Fruit fly (Drosophila melanogaster) whole organism, adult: ENCODE measurements around the gene CG7135.

Source experiments
- CG11617 ChIP-seq: fragments of 200-800 bp; sonication (Bioruptor generic); optimal IDR thresholded peaks from 2 replicates; lab custom pipeline; 2017; ENCODE audit warnings: mild to moderate bottlenecking, missing biosample characterization, missing genetic modification reagents, missing genetic modification characterization
- CG12768 ChIP-seq: fragments of 200-800 bp; sonication (Bioruptor generic); optimal IDR thresholded peaks from 2 replicates; lab custom pipeline; 2017; ENCODE audit warnings: missing biosample characterization, missing genetic modification characterization, mild to moderate bottlenecking, moderate library complexity, missing genetic modification reagents
- CG14711 ChIP-seq: fragments of 200-800 bp; sonication (Bioruptor generic); optimal IDR thresholded peaks from 2 replicates; lab custom pipeline; 2018; ENCODE audit warnings: missing biosample characterization, mild to moderate bottlenecking, missing genetic modification characterization, moderate library complexity
- CG1620 ChIP-seq: fragments of 200-800 bp; sonication (Bioruptor generic); optimal IDR thresholded peaks from 2 replicates; lab custom pipeline; 2016; ENCODE audit warnings: missing biosample characterization, missing genetic modification characterization
- CG33017 ChIP-seq: fragments of 200-800 bp; sonication (Bioruptor generic); optimal IDR thresholded peaks from 2 replicates; lab custom pipeline; 2018; ENCODE audit warnings: missing biosample characterization, mild to moderate bottlenecking, missing genetic modification characterization, moderate library complexity
- CG5204 ChIP-seq: fragments of 200-800 bp; sonication (Bioruptor generic); optimal IDR thresholded peaks from 2 replicates; lab custom pipeline; 2016; ENCODE audit warnings: missing biosample characterization, missing genetic modification characterization
- CG7045 ChIP-seq: fragments of 200-800 bp; sonication (Bioruptor generic); optimal IDR thresholded peaks from 2 replicates; lab custom pipeline; 2017; ENCODE audit warnings: missing biosample characterization, mild to moderate bottlenecking, missing genetic modification characterization
- CG7101 ChIP-seq: fragments of 200-800 bp; sonication (Bioruptor generic); optimal IDR thresholded peaks from 2 replicates; lab custom pipeline; 2018; ENCODE audit warnings: missing biosample characterization, mild to moderate bottlenecking, missing genetic modification characterization, moderate library complexity
- Clk ChIP-seq: fragments of 200-800 bp; sonication (Bioruptor generic); optimal IDR thresholded peaks from 2 replicates; lab custom pipeline; 2017; ENCODE audit warnings: missing biosample characterization, missing genetic modification characterization
- Crg-1 ChIP-seq: fragments of 200-800 bp; sonication (Bioruptor generic); optimal IDR thresholded peaks from 2 replicates; lab custom pipeline; 2016; ENCODE audit warnings: missing biosample characterization, missing genetic modification characterization
- Hr96 ChIP-seq: fragments of 200-800 bp; sonication (Bioruptor generic); optimal IDR thresholded peaks from 2 replicates; lab custom pipeline; 2016; ENCODE audit warnings: missing biosample characterization, missing genetic modification characterization
- Mnt ChIP-seq: fragments of 200-800 bp; sonication (Bioruptor generic); optimal IDR thresholded peaks from 2 replicates; lab custom pipeline; 2016; ENCODE audit warnings: missing biosample characterization, mild to moderate bottlenecking, missing genetic modification characterization
- bab1 ChIP-seq: fragments of 200-800 bp; sonication (Bioruptor generic); optimal IDR thresholded peaks from 3 replicates; lab custom pipeline; 2019; ENCODE audit warnings: missing biosample characterization, mild to moderate bottlenecking, missing genetic modification characterization, moderate library complexity
- cic ChIP-seq: fragments of 200-800 bp; sonication (Bioruptor generic); optimal IDR thresholded peaks from 2 replicates; lab custom pipeline; 2017; ENCODE audit warnings: missing biosample characterization, mild to moderate bottlenecking, missing genetic modification characterization, moderate library complexity
- cnc ChIP-seq, 2 experiments: fragments of >200 bp; optimal IDR thresholded peaks; 2 replicates each; lab custom pipeline; 2017
- kay ChIP-seq: fragments of 200-800 bp; sonication (Bioruptor generic); peaks from one replicate; lab custom pipeline; 2016; ENCODE audit warnings: missing biosample characterization, missing genetic modification characterization, borderline replicate concordance
- ovo ChIP-seq: fragments of 200-800 bp; sonication (Bioruptor generic); optimal IDR thresholded peaks from 2 replicates; lab custom pipeline; 2016; ENCODE audit warnings: missing biosample characterization, missing genetic modification characterization
- pad ChIP-seq: fragments of 200-800 bp; sonication (Bioruptor generic); optimal IDR thresholded peaks from 3 replicates; lab custom pipeline; 2017; ENCODE audit warnings: missing biosample characterization, missing genetic modification characterization, mild to moderate bottlenecking, moderate library complexity, missing genetic modification reagents
- tj ChIP-seq: fragments of 200-800 bp; sonication (Bioruptor generic); optimal IDR thresholded peaks from 3 replicates; lab custom pipeline; 2017; ENCODE audit warnings: missing biosample characterization, mild to moderate bottlenecking, missing genetic modification characterization, moderate library complexity
- toe ChIP-seq: fragments of 200-800 bp; sonication (Bioruptor generic); optimal IDR thresholded peaks from 2 replicates; lab custom pipeline; 2016; ENCODE audit warnings: missing biosample characterization, missing genetic modification characterization

CG7135 gene

dm6 chrX:18092126-18092525 lies 11.3 kb upstream of the CG7135 start:
- TF ChIP-seq Mnt = no peak
- no peak for TF ChIP-seq cnc (optimal IDR thresholded peaks at IDR 0.05; lab: Kevin White, UChicago)
- no peak for TF ChIP-seq CG7045 (GFP tag; lab: Kevin White, UChicago)
- no peak for TF ChIP-seq toe (GFP tag; lab: Kevin White, UChicago)
- TF ChIP-seq cic (GFP tag; lab: Kevin White, UChicago) = no peak
- no peak for TF ChIP-seq Hr96
- no peak for TF ChIP-seq Crg-1 (GFP tag; lab: Kevin White, UChicago)
- no peak for TF ChIP-seq CG1620 (GFP tag; lab: Kevin White, UChicago)
- TF ChIP-seq pad (GFP tag; lab: Kevin White, UChicago) = no peak
- no peak for TF ChIP-seq CG33017 (tag; lab: Kevin White, UChicago)
- TF ChIP-seq CG5204 (GFP tag; lab: Kevin White, UChicago) = no peak
- TF ChIP-seq Clk = no peak

- TF ChIP-seq CG1620 (GFP tag; lab: Kevin White, UChicago) (peak; percentile 93), kay (GFP tag; lab: Kevin White, UChicago) (peak; percentile 77), Clk (no peak), Mnt (peak; percentile 86), ovo (peak; percentile 78), toe (GFP tag; lab: Kevin White, UChicago) (peak; percentile 64), CG12768 (GFP tag; lab: Kevin White, UChicago) (peak; percentile 77), pad (GFP tag; lab: Kevin White, UChicago) (peak; percentile 79), cnc (optimal IDR thresholded peaks at IDR 0.05; lab: Kevin White, UChicago) (no peak), tj (GFP tag; lab: Kevin White, UChicago) (peak; percentile 68), CG11617 (GFP tag; lab: Kevin White, UChicago) (peak; percentile 89), Crg-1 (GFP tag; lab: Kevin White, UChicago) (peak; percentile 83), CG7101 (tag; lab: Kevin White, UChicago) (peak; percentile 90), CG7045 (GFP tag; lab: Kevin White, UChicago) (peak; percentile 60), Hr96 (peak; percentile 86), CG5204 (GFP tag; lab: Kevin White, UChicago) (peak; percentile 75), cic (GFP tag; lab: Kevin White, UChicago) (peak; percentile 51), bab1 (GFP tag; lab: Kevin White, UChicago) (peak; percentile 93), CG14711 (peak; percentile 81), CG33017 (tag; lab: Kevin White, UChicago) (peak; percentile 73)
Observed at dm6 chrX:18092810-18093222, 10.6 kb upstream of the CG7135 start, which contains the start of gene RhoGAP16F. TSS of gene RhoGAP16F (plus strand) at chrX:18093145.

- no peak for TF ChIP-seq tj (GFP tag; lab: Kevin White, UChicago)
- no peak for TF ChIP-seq CG1620 (GFP tag; lab: Kevin White, UChicago)
- no peak for TF ChIP-seq kay (GFP tag; lab: Kevin White, UChicago)
- no peak for TF ChIP-seq Clk
- no peak for TF ChIP-seq CG14711
- TF ChIP-seq CG5204 (GFP tag; lab: Kevin White, UChicago) = no peak
- TF ChIP-seq Mnt = no peak
- TF ChIP-seq toe (GFP tag; lab: Kevin White, UChicago) = no peak
- TF ChIP-seq pad (GFP tag; lab: Kevin White, UChicago) = no peak
- no peak for TF ChIP-seq CG11617 (GFP tag; lab: Kevin White, UChicago)
- TF ChIP-seq CG12768 (GFP tag; lab: Kevin White, UChicago) = no peak
Observed at dm6 chrX:18094130-18094529, 9.3 kb upstream of the CG7135 start.

dm6 chrX:18094747-18095352 lies 8.6 kb upstream of the CG7135 start:
- TF ChIP-seq ovo = no peak
- TF ChIP-seq Mnt = peak; percentile 47
- peak; percentile 18 for TF ChIP-seq cic (GFP tag; lab: Kevin White, UChicago)
- TF ChIP-seq CG7045 (GFP tag; lab: Kevin White, UChicago) = peak; percentile 71
- peak; percentile 82 for TF ChIP-seq CG33017 (tag; lab: Kevin White, UChicago)
- peak; percentile 39 for TF ChIP-seq Clk
- no peak for TF ChIP-seq cnc (optimal IDR thresholded peaks at IDR 0.05; lab: Kevin White, UChicago)
- peak; percentile 82 for TF ChIP-seq CG11617 (GFP tag; lab: Kevin White, UChicago)
- peak; percentile 38 for TF ChIP-seq tj (GFP tag; lab: Kevin White, UChicago)
- TF ChIP-seq kay (GFP tag; lab: Kevin White, UChicago) = no peak
- peak; percentile 90 for TF ChIP-seq CG7101 (tag; lab: Kevin White, UChicago)
- TF ChIP-seq Crg-1 (GFP tag; lab: Kevin White, UChicago) = peak; percentile 16
- TF ChIP-seq toe (GFP tag; lab: Kevin White, UChicago) = no peak
- TF ChIP-seq Hr96 = peak; percentile 3
- TF ChIP-seq CG5204 (GFP tag; lab: Kevin White, UChicago) = no peak
- TF ChIP-seq pad (GFP tag; lab: Kevin White, UChicago) = peak; percentile 61
- TF ChIP-seq CG14711 = peak; percentile 75
- TF ChIP-seq CG1620 (GFP tag; lab: Kevin White, UChicago) = no peak
- TF ChIP-seq CG12768 (GFP tag; lab: Kevin White, UChicago) = peak; percentile 80
- TF ChIP-seq bab1 (GFP tag; lab: Kevin White, UChicago) = no peak

dm6 chrX:18100146-18100669 lies 3.2 kb upstream of the CG7135 start:
- no peak for TF ChIP-seq Hr96
- no peak for TF ChIP-seq CG14711
- TF ChIP-seq Mnt = peak; percentile 52
- no peak for TF ChIP-seq toe (GFP tag; lab: Kevin White, UChicago)
- TF ChIP-seq kay (GFP tag; lab: Kevin White, UChicago) = no peak
- TF ChIP-seq cic (GFP tag; lab: Kevin White, UChicago) = peak; percentile 70
- no peak for TF ChIP-seq CG7045 (GFP tag; lab: Kevin White, UChicago)
- TF ChIP-seq Crg-1 (GFP tag; lab: Kevin White, UChicago) = no peak
- TF ChIP-seq CG1620 (GFP tag; lab: Kevin White, UChicago) = no peak
- TF ChIP-seq cnc (optimal IDR thresholded peaks at IDR 0.05; lab: Kevin White, UChicago) = no peak
- no peak for TF ChIP-seq CG5204 (GFP tag; lab: Kevin White, UChicago)
- TF ChIP-seq tj (GFP tag; lab: Kevin White, UChicago) = no peak
- peak; percentile 42 for TF ChIP-seq ovo
- no peak for TF ChIP-seq pad (GFP tag; lab: Kevin White, UChicago)
- TF ChIP-seq CG7101 (tag; lab: Kevin White, UChicago) = peak; percentile 61
- TF ChIP-seq Clk = no peak
- TF ChIP-seq CG12768 (GFP tag; lab: Kevin White, UChicago) = no peak
- TF ChIP-seq bab1 (GFP tag; lab: Kevin White, UChicago) = peak; percentile 0
- no peak for TF ChIP-seq CG33017 (tag; lab: Kevin White, UChicago)
- no peak for TF ChIP-seq CG11617 (GFP tag; lab: Kevin White, UChicago)
